Fruit fly (Drosophila melanogaster) S2 (cell line): ENCODE data around the gene CG7083.

Source experiments
- CG8478 ChIP-seq: fragments of >200 bp; optimal IDR thresholded peaks from 2 replicates; lab custom pipeline; 2018
- CTCF ChIP-seq, 2 experiments: fragments of >200 bp; optimal IDR thresholded peaks; 2 replicates each; lab custom pipeline; 2018

The CG7083 gene

dm6 chr3L:8323817-8324216 is 16.8 kb upstream of the CG7083 start:
- TF ChIP-seq CTCF (optimal IDR thresholded peaks at IDR 0.05; lab: Kevin White, UChicago) (peak; percentile 69 to 78), CG8478 (lab: Kevin White, UChicago) (no peak)

dm6 chr3L:8325559-8325958 is 15.0 kb upstream of the CG7083 start, which contains the start of gene CG34461:
Gene CG34461 (plus strand): TSS chr3L:8325859.
- TF ChIP-seq CTCF (optimal IDR thresholded peaks at IDR 0.05; lab: Kevin White, UChicago): no peak
- TF ChIP-seq CG8478 (lab: Kevin White, UChicago): no peak

dm6 chr3L:8328283-8328682 is 12.3 kb upstream of the CG7083 start, which contains the start of gene CG34462:
Gene CG34462 (plus strand): TSS chr3L:8328583.
- TF ChIP-seq CTCF (optimal IDR thresholded peaks at IDR 0.05; lab: Kevin White, UChicago) (no peak), CG8478 (lab: Kevin White, UChicago) (no peak)

- no peak for TF ChIP-seq CG8478 (lab: Kevin White, UChicago)
- no peak for TF ChIP-seq CTCF (optimal IDR thresholded peaks at IDR 0.05; lab: Kevin White, UChicago)
Observed at dm6 chr3L:8329005-8329404, 11.6 kb upstream of the CG7083 start.

- TF ChIP-seq CTCF (optimal IDR thresholded peaks at IDR 0.05; lab: Kevin White, UChicago) (no peak), CG8478 (lab: Kevin White, UChicago) (no peak)
Observed at dm6 chr3L:8331414-8331813, 9.2 kb upstream of the CG7083 start.

dm6 chr3L:8333574-8333973 is 7.0 kb upstream of the CG7083 start:
- TF ChIP-seq CTCF (optimal IDR thresholded peaks at IDR 0.05; lab: Kevin White, UChicago): no peak
- TF ChIP-seq CG8478 (lab: Kevin White, UChicago): no peak

dm6 chr3L:8334338-8334737 is 6.2 kb upstream of the CG7083 start:
- TF ChIP-seq CTCF (optimal IDR thresholded peaks at IDR 0.05; lab: Kevin White, UChicago) (no peak), CG8478 (lab: Kevin White, UChicago) (no peak)

- TF ChIP-seq CTCF (optimal IDR thresholded peaks at IDR 0.05; lab: Kevin White, UChicago) (no peak), CG8478 (lab: Kevin White, UChicago) (no peak)
Observed at dm6 chr3L:8336372-8336771, 4.2 kb upstream of the CG7083 start, which contains the start of gene Cpr66Cb. Gene Cpr66Cb (plus strand): TSS chr3L:8336672.

- TF ChIP-seq CG8478 (lab: Kevin White, UChicago) (no peak), CTCF (optimal IDR thresholded peaks at IDR 0.05; lab: Kevin White, UChicago) (no peak)
Observed at dm6 chr3L:8338921-8339320, 1.7 kb upstream of the CG7083 start, which contains the start of gene Pex2. Gene Pex2 (plus strand): TSS chr3L:8339051.

- TF ChIP-seq CTCF (optimal IDR thresholded peaks at IDR 0.05; lab: Kevin White, UChicago) (no peak), CG8478 (lab: Kevin White, UChicago) (no peak)
Observed at dm6 chr3L:8345182-8345581, 4.6 kb downstream of the CG7083 start.

dm6 chr3L:8346100-8346980 is 5.8 kb downstream of the CG7083 start, which contains the start of the genes CG7182 and GAPcenA:
Gene CG7182 (minus strand): TSS chr3L:8346382.
Gene GAPcenA (plus strand): TSS chr3L:8346561.
- TF ChIP-seq CTCF (optimal IDR thresholded peaks at IDR 0.05; lab: Kevin White, UChicago): no peak
- no peak for TF ChIP-seq CG8478 (lab: Kevin White, UChicago)

- TF ChIP-seq CTCF (optimal IDR thresholded peaks at IDR 0.05; lab: Kevin White, UChicago) (no peak), CG8478 (lab: Kevin White, UChicago) (no peak)
Observed at dm6 chr3L:8347346-8347745, 6.8 kb downstream of the CG7083 start.

- TF ChIP-seq CTCF (optimal IDR thresholded peaks at IDR 0.05; lab: Kevin White, UChicago) (no peak), CG8478 (lab: Kevin White, UChicago) (no peak)
Observed at dm6 chr3L:8356196-8356595, 15.6 kb downstream of the CG7083 start, which contains the start of gene Culd. Gene Culd (minus strand): TSS chr3L:8356296.

dm6 chr3L:8358138-8358537 is 17.6 kb downstream of the CG7083 start:
- no peak for TF ChIP-seq CTCF (optimal IDR thresholded peaks at IDR 0.05; lab: Kevin White, UChicago)
- TF ChIP-seq CG8478 (lab: Kevin White, UChicago): no peak

- no peak for TF ChIP-seq CG8478 (lab: Kevin White, UChicago)
- TF ChIP-seq CTCF (optimal IDR thresholded peaks at IDR 0.05; lab: Kevin White, UChicago): no peak
Observed at dm6 chr3L:8358776-8359455, 18.3 kb downstream of the CG7083 start.
